Worm (Caenorhabditis elegans): Measurements from ENCODE around the gene tsp-11.

The tsp-11 gene

DNA sequence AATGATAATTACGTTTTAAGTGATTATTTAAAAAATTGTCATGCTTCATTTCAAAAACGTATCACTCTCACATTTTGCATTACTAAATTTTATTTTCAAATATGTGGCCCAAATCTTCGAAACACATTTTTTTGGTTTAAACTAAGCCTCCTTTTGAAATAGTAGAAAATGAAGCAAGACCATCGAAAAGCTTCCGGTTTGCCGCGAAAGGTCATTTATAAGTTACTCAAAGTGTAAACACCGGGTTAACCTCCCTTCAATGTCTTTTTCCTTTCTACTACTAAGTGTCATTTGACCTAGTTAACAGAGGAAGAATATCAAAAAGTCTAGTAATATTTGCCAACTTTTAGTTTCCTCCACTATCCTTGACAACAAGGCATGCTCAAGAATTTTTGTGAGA lies 43.8 kb downstream of the tsp-11 start:
- TF ChIP-seq lsy-12 (tag; optimal IDR thresholded peaks at IDR 0.05) = no peak
- no peak for TF ChIP-seq skn-1 (tag; optimal IDR thresholded peaks at IDR 0.05)
- TF ChIP-seq pqm-1 (tag; optimal IDR thresholded peaks at IDR 0.05) = no peak
- no peak for TF ChIP-seq nhr-67 (tag; optimal IDR thresholded peaks at IDR 0.05)
- TF ChIP-seq ZK546.5 (tag; optimal IDR thresholded peaks at IDR 0.05) = no peak
- TF ChIP-seq ceh-82 (tag; optimal IDR thresholded peaks at IDR 0.05) = no peak
- TF ChIP-seq lin-15B (tag; optimal IDR thresholded peaks at IDR 0.05) = no peak
- no peak for TF ChIP-seq ztf-4 (tag; optimal IDR thresholded peaks at IDR 0.05)
- TF ChIP-seq nhr-25 (tag; optimal IDR thresholded peaks at IDR 0.05) = no peak
- TF ChIP-seq ama-1 (optimal IDR thresholded peaks at IDR 0.05) = no peak
- no peak for TF ChIP-seq zag-1 (tag; optimal IDR thresholded peaks at IDR 0.05)
- no peak for TF ChIP-seq elt-2 (tag; optimal IDR thresholded peaks at IDR 0.05)
- TF ChIP-seq fkh-10 (GFP tag; optimal IDR thresholded peaks at IDR 0.05) = no peak
- no peak for TF ChIP-seq nhr-43 (tag; optimal IDR thresholded peaks at IDR 0.05; ENCODE audit: poor library complexity, severe bottlenecking)
- TF ChIP-seq nhr-237 (tag; optimal IDR thresholded peaks at IDR 0.05) = no peak
- no peak for TF ChIP-seq egl-27 (tag; optimal IDR thresholded peaks at IDR 0.05)
- TF ChIP-seq egl-5 (tag; optimal IDR thresholded peaks at IDR 0.05) = no peak
- no peak for TF ChIP-seq nhr-76 (tag; optimal IDR thresholded peaks at IDR 0.05)
- no peak for TF ChIP-seq elt-1 (tag; optimal IDR thresholded peaks at IDR 0.05)

DNA sequence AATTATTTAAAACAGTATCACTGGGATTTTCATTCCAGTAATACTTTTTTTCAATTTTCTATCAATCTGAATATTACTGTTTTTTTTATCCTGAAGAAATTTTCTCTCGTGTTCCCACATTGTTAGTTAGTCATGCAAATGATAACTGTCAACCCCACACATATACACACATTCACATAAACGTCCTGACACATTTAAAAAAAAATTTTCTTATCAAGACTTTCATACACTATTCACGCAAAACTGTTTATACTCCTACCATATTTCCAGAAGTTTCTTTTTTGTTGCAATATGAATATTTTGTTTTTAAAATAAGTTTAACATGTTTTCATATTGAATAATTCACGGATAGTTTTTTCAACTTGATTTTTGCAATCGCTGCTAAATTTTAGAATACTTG lies 45.5 kb downstream of the tsp-11 start:
- TF ChIP-seq pha-4 (tag; optimal IDR thresholded peaks at IDR 0.05) = peak; percentile 28
- TF ChIP-seq fkh-2 (tag; optimal IDR thresholded peaks at IDR 0.05) = no peak
- TF ChIP-seq elt-2 (tag; optimal IDR thresholded peaks at IDR 0.05) = peak; percentile 48

DNA sequence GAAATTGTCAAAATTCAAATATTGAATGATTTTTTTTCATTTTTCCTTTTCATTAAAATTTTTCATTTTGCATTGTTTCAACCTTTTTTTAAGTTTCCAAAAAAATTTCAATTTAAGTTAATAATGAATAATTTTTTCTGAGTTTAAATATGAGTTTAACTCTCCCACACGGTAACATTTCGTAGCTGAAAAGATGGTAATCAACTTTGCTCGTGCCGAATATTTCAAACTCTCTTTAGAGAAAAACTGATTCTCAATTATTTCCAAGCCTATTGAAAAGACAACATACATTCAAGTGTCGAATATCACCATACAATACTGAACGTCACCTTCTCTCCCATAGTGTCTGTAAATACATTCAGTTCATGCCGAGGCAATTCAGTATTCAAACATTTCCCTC lies 46.0 kb downstream of the tsp-11 start:
- TF ChIP-seq nhr-77 (tag; optimal IDR thresholded peaks at IDR 0.05) = no peak
- no peak for TF ChIP-seq daf-12 (tag; optimal IDR thresholded peaks at IDR 0.05)
- no peak for TF ChIP-seq sea-2 (GFP tag; optimal IDR thresholded peaks at IDR 0.05)
- TF ChIP-seq fkh-2 (tag; optimal IDR thresholded peaks at IDR 0.05) = no peak
- TF ChIP-seq lin-15B (tag; optimal IDR thresholded peaks at IDR 0.05) = no peak
- TF ChIP-seq lin-39 (tag; optimal IDR thresholded peaks at IDR 0.05) = no peak
- TF ChIP-seq tbx-2 (tag; optimal IDR thresholded peaks at IDR 0.05) = no peak
- no peak for TF ChIP-seq nhr-23 (tag; optimal IDR thresholded peaks at IDR 0.05)
- TF ChIP-seq ztf-11 (tag; optimal IDR thresholded peaks at IDR 0.05) = no peak
- no peak for TF ChIP-seq nhr-11 (tag; optimal IDR thresholded peaks at IDR 0.05)
- TF ChIP-seq skn-1 (tag; optimal IDR thresholded peaks at IDR 0.05) = no peak
- TF ChIP-seq jun-1 (tag; optimal IDR thresholded peaks at IDR 0.05) = no peak
- TF ChIP-seq hmg-11 (tag; optimal IDR thresholded peaks at IDR 0.05) = no peak
- no peak for TF ChIP-seq pha-4 (tag; optimal IDR thresholded peaks at IDR 0.05)
- TF ChIP-seq nhr-67 (tag; optimal IDR thresholded peaks at IDR 0.05) = no peak
- TF ChIP-seq nhr-43 (tag; optimal IDR thresholded peaks at IDR 0.05; ENCODE audit: poor library complexity, severe bottlenecking) = no peak
- TF ChIP-seq ZK546.5 (tag; optimal IDR thresholded peaks at IDR 0.05) = no peak

DNA sequence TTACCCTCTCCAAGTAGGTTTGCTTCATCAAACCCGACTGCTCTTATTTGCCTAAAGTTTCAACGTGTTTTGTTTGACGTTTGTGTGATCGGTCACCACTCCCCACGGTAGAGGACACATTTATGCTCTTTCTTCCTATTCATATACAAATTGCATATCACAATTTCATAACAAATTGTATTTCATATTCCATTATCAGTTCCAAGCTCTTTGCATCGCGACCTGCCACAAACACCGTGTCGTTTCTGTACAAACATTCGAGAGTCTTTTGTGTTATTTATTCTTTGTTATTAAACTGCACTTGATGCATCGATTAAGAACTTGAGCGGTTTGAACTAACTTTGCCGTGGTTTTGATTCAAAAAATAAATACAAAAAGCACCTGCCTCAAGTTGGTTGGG lies 47.1 kb downstream of the tsp-11 start:
- TF ChIP-seq zag-1 (tag; optimal IDR thresholded peaks at IDR 0.05) (no peak), pha-4 (tag; optimal IDR thresholded peaks at IDR 0.05) (peak; percentile 47), ztf-4 (tag; optimal IDR thresholded peaks at IDR 0.05) (no peak), fos-1 (tag; optimal IDR thresholded peaks at IDR 0.05) (no peak), pqm-1 (tag; optimal IDR thresholded peaks at IDR 0.05) (peak; percentile 59), elt-2 (tag; optimal IDR thresholded peaks at IDR 0.05) (peak; percentile 71), nhr-23 (tag; optimal IDR thresholded peaks at IDR 0.05) (no peak), nhr-11 (tag; optimal IDR thresholded peaks at IDR 0.05) (no peak)

DNA sequence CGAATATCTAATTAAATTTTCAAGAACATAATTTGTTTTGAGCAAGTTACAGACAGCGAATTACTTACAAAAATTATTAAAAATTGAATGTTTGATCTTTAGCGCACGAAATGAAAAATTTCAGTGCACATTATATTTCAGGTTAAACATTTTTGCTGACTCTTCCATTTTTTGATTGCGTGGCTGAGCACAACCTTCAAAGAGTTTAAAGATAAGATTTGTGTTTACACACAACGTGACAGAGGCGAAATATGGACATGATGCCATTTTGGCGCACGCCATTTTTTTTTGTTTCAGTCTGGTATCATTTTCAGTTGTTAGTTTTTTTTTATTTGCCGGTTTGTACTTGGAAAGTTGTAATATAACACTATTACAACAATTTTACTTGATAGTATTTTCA lies 49.7 kb downstream of the tsp-11 start:
- TF ChIP-seq nfya-1 (tag; optimal IDR thresholded peaks at IDR 0.05; ENCODE audit: insufficient read depth) (no peak), nhr-11 (tag; optimal IDR thresholded peaks at IDR 0.05) (no peak), elt-2 (tag; optimal IDR thresholded peaks at IDR 0.05) (peak; percentile 79), egl-5 (tag; optimal IDR thresholded peaks at IDR 0.05) (no peak), pqm-1 (tag; optimal IDR thresholded peaks at IDR 0.05) (peak; percentile 61), elt-1 (tag; optimal IDR thresholded peaks at IDR 0.05) (no peak), mdl-1 (tag; optimal IDR thresholded peaks at IDR 0.05) (no peak), ceh-9 (tag; optimal IDR thresholded peaks at IDR 0.05) (no peak), fkh-10 (GFP tag; optimal IDR thresholded peaks at IDR 0.05) (no peak), snpc-4 (tag; optimal IDR thresholded peaks at IDR 0.05) (no peak), hmg-11 (tag; optimal IDR thresholded peaks at IDR 0.05) (no peak), fkh-2 (tag; optimal IDR thresholded peaks at IDR 0.05) (no peak), unc-62 (GFP tag; optimal IDR thresholded peaks at IDR 0.05) (no peak), fos-1 (tag; optimal IDR thresholded peaks at IDR 0.05) (no peak), nhr-76 (tag; optimal IDR thresholded peaks at IDR 0.05) (no peak), nhr-43 (tag; optimal IDR thresholded peaks at IDR 0.05; ENCODE audit: poor library complexity, severe bottlenecking) (no peak), egl-27 (tag; optimal IDR thresholded peaks at IDR 0.05) (no peak), eor-1 (tag; optimal IDR thresholded peaks at IDR 0.05) (no peak), pha-4 (tag; optimal IDR thresholded peaks at IDR 0.05) (peak; percentile 23), lin-15B (tag; optimal IDR thresholded peaks at IDR 0.05) (no peak), ztf-4 (tag; optimal IDR thresholded peaks at IDR 0.05) (no peak), ceh-28 (tag; optimal IDR thresholded peaks at IDR 0.05) (no peak), nhr-237 (tag; optimal IDR thresholded peaks at IDR 0.05) (no peak), aly-2 (tag; optimal IDR thresholded peaks at IDR 0.05) (no peak), ztf-11 (tag; optimal IDR thresholded peaks at IDR 0.05) (no peak), ceh-16 (tag; optimal IDR thresholded peaks at IDR 0.05) (no peak), sea-2 (GFP tag; optimal IDR thresholded peaks at IDR 0.05) (no peak)

Data from whole organism, L3 larva.